Worm (Caenorhabditis elegans): ENCODE results near the gene lpd-7.

Gene lpd-7

DNA sequence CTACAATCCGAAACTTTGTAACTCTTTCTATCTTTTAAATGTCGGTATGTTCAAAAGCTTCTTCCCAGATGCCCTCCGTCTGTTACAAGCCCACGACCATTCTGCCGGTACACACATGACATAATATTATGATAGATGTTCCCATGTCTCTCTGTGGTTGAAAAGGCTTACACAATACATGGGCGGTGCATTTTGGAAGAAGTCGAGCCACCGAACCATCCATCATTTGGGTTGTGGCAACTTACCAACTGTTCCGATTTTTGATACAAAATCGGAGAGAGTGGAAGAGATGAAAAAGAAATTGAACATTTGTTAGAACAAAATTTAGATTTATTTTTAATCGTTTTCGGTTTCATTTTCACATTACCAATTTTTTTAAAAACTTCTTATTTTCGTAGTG, 24.2 kb upstream of the lpd-7 start:
- TF ChIP-seq nhr-10 (tag; optimal IDR thresholded peaks at IDR 0.05), result no peak
- no peak for TF ChIP-seq nhr-77 (tag; optimal IDR thresholded peaks at IDR 0.05)
- no peak for TF ChIP-seq nhr-21 (tag; optimal IDR thresholded peaks at IDR 0.05)
- TF ChIP-seq blmp-1 (tag; optimal IDR thresholded peaks at IDR 0.05; ENCODE audit: insufficient read depth), result no peak
- no peak for TF ChIP-seq ZK546.5 (tag; optimal IDR thresholded peaks at IDR 0.05)
- TF ChIP-seq mdl-1 (tag; optimal IDR thresholded peaks at IDR 0.05), result no peak
- TF ChIP-seq nhr-237 (tag; optimal IDR thresholded peaks at IDR 0.05), result no peak
- TF ChIP-seq nhr-6 (tag; optimal IDR thresholded peaks at IDR 0.05), result no peak
- no peak for TF ChIP-seq sma-3 (GFP tag; optimal IDR thresholded peaks at IDR 0.05)
- peak; percentile 12 for TF ChIP-seq unc-55 (GFP tag; optimal IDR thresholded peaks at IDR 0.05)
- no peak for TF ChIP-seq Y55F3AM.14 (GFP tag; optimal IDR thresholded peaks at IDR 0.05)
- no peak for TF ChIP-seq egl-27 (tag; optimal IDR thresholded peaks at IDR 0.05)
- no peak for TF ChIP-seq C34F6.9 (tag; optimal IDR thresholded peaks at IDR 0.05)
- TF ChIP-seq crh-2 (tag; optimal IDR thresholded peaks at IDR 0.05), result no peak
- no peak for TF ChIP-seq nhr-12 (tag; optimal IDR thresholded peaks at IDR 0.05)
- TF ChIP-seq peb-1 (tag; optimal IDR thresholded peaks at IDR 0.05), result no peak
- no peak for TF ChIP-seq alr-1 (tag; optimal IDR thresholded peaks at IDR 0.05)
- no peak for TF ChIP-seq ztf-11 (tag; optimal IDR thresholded peaks at IDR 0.05)
- no peak for TF ChIP-seq aly-2 (tag; optimal IDR thresholded peaks at IDR 0.05)
- TF ChIP-seq skn-1 (tag; optimal IDR thresholded peaks at IDR 0.05), result no peak
- no peak for TF ChIP-seq ama-1 (optimal IDR thresholded peaks at IDR 0.05)
- peak; percentile 50 for TF ChIP-seq F13H6.1 (tag; optimal IDR thresholded peaks at IDR 0.05)
- TF ChIP-seq nhr-25 (tag; optimal IDR thresholded peaks at IDR 0.05), result no peak
- no peak for TF ChIP-seq nhr-11 (tag; optimal IDR thresholded peaks at IDR 0.05)
- no peak for TF ChIP-seq fos-1 (tag; optimal IDR thresholded peaks at IDR 0.05)
- TF ChIP-seq gmeb-1 (tag; optimal IDR thresholded peaks at IDR 0.05), result no peak
- TF ChIP-seq R02D3.7 (tag; optimal IDR thresholded peaks at IDR 0.05), result no peak
- TF ChIP-seq lin-13 (GFP tag; optimal IDR thresholded peaks at IDR 0.05), result no peak
- TF ChIP-seq lin-11 (tag; optimal IDR thresholded peaks at IDR 0.05), result no peak
- peak in 1 of 2 experiments; percentile 44 for TF ChIP-seq lsy-2 (tag; optimal IDR thresholded peaks at IDR 0.05)
- TF ChIP-seq zag-1 (tag; optimal IDR thresholded peaks at IDR 0.05), result no peak
- no peak for TF ChIP-seq ceh-16 (tag; optimal IDR thresholded peaks at IDR 0.05)
- TF ChIP-seq ztf-1 (GFP tag; conservative IDR thresholded peaks at IDR 0.05), result no peak
- no peak for TF ChIP-seq unc-39 (tag; optimal IDR thresholded peaks at IDR 0.05)
- TF ChIP-seq dmd-4 (tag; optimal IDR thresholded peaks at IDR 0.05), result no peak
- peak; percentile 74 for TF ChIP-seq mab-5 (tag; optimal IDR thresholded peaks at IDR 0.05)
- TF ChIP-seq mbf-1 (tag; optimal IDR thresholded peaks at IDR 0.05), result no peak
- no peak for TF ChIP-seq nhr-23 (tag; optimal IDR thresholded peaks at IDR 0.05)
- TF ChIP-seq elt-1 (tag; optimal IDR thresholded peaks at IDR 0.05), result no peak
- no peak for TF ChIP-seq snpc-4 (tag; optimal IDR thresholded peaks at IDR 0.05)
- no peak for TF ChIP-seq ztf-4 (tag; optimal IDR thresholded peaks at IDR 0.05)
- peak; percentile 1 for TF ChIP-seq sem-4 (tag; optimal IDR thresholded peaks at IDR 0.05)

DNA sequence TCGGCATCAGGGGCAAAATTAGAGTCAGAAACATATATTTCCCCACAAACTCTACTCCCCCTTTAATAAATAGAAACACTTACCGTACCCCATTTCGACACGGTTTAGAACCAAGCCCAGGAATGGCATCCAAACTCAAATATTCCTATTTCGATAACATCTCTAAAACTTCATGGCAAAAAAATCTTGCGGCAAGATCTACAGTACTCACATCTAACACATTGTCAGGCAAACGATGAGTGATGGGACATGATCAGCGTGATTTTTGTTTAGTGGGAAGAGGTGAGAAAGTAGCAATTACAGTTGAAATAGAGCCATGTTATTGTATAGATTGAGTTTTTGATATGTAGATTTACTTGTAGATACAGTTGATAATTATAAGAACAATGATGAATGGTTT, 22.2 kb upstream of the lpd-7 start:
- TF ChIP-seq mdl-1 (tag; optimal IDR thresholded peaks at IDR 0.05) (no peak), ceh-16 (tag; optimal IDR thresholded peaks at IDR 0.05) (peak; percentile 94), lsy-2 (tag; optimal IDR thresholded peaks at IDR 0.05) (peak in 1 of 2 experiments; percentile 15), nhr-21 (tag; optimal IDR thresholded peaks at IDR 0.05) (no peak)

ce11 chrIII:7552859-7553258, 20.3 kb upstream of the lpd-7 start:
- TF ChIP-seq lsy-2 (tag; optimal IDR thresholded peaks at IDR 0.05), result peak; percentile 10 to 54
- no peak for TF ChIP-seq sma-9 (GFP tag; optimal IDR thresholded peaks at IDR 0.05)
- no peak for TF ChIP-seq sma-9 (tag; optimal IDR thresholded peaks at IDR 0.05)
- peak; percentile 69 for TF ChIP-seq mab-5 (tag; optimal IDR thresholded peaks at IDR 0.05)
- peak; percentile 81 for TF ChIP-seq unc-55 (GFP tag; optimal IDR thresholded peaks at IDR 0.05)

Data from whole organism, L2 larva.